Worm (Caenorhabditis elegans) whole organism, late embryonic: ENCODE data around the gene Y45F10B.3.
A peak's percentile ranks its signal among the peaks of the same experiment; 100 is the strongest.

Experiments
- C08G9.2 ChIP-seq: sonication (generic microtip); optimal IDR thresholded peaks from 2 replicates; lab custom pipeline; 2016; ENCODE audit warnings: mild to moderate bottlenecking, missing genetic modification characterization, moderate library complexity, missing compliant biosample characterization
- C38D4.7 ChIP-seq: fragments of 200-800 bp; sonication (Bioruptor generic); optimal IDR thresholded peaks from 2 replicates; lab custom pipeline; 2018; ENCODE audit warnings: mild to moderate bottlenecking, missing genetic modification characterization, moderate library complexity, missing compliant biosample characterization
- F13H6.1 ChIP-seq: sonication (generic microtip); optimal IDR thresholded peaks from 2 replicates; lab custom pipeline; 2016; ENCODE audit warnings: missing genetic modification characterization, missing compliant biosample characterization
- Y22D7AL.16 ChIP-seq: sonication (generic microtip); optimal IDR thresholded peaks from 2 replicates; lab custom pipeline; 2016; ENCODE audit warnings: missing genetic modification characterization, missing compliant biosample characterization
- ceh-14 ChIP-seq: sonication (generic microtip); optimal IDR thresholded peaks from 2 replicates; lab custom pipeline; 2016; ENCODE audit warnings: missing genotype, missing genetic modification characterization, missing compliant biosample characterization
- ceh-19 ChIP-seq: fragments of 200-800 bp; sonication (Bioruptor generic); optimal IDR thresholded peaks from 2 replicates; lab custom pipeline; 2018; ENCODE audit warnings: mild to moderate bottlenecking, missing genetic modification characterization, missing compliant biosample characterization
- ceh-24 ChIP-seq: sonication (generic microtip); optimal IDR thresholded peaks from 2 replicates; lab custom pipeline; 2016; ENCODE audit warnings: mild to moderate bottlenecking, missing genetic modification characterization, missing compliant biosample characterization
- ceh-30 ChIP-seq: fragments of 150-350 bp; optimal IDR thresholded peaks from 2 replicates; lab custom pipeline; 2014; ENCODE audit warnings: missing biosample characterization, missing genetic modification characterization
- ceh-31 ChIP-seq: sonication (generic microtip); optimal IDR thresholded peaks from 2 replicates; lab custom pipeline; 2016; ENCODE audit warnings: missing genetic modification characterization, missing compliant biosample characterization
- ceh-45 ChIP-seq: fragments of 200-800 bp; sonication (Bioruptor generic); IDR thresholded peaks from 2 replicates; pipeline ENCODE4 v1.3.6; 2022; ENCODE audit warnings: missing genetic modification reagents, missing genetic modification characterization, missing compliant biosample characterization
- dmd-4 ChIP-seq: sonication (generic microtip); optimal IDR thresholded peaks from 2 replicates; lab custom pipeline; 2016; ENCODE audit warnings: borderline replicate concordance, missing genetic modification characterization, missing compliant biosample characterization
- elt-2 ChIP-seq: sonication (generic microtip); optimal IDR thresholded peaks from 2 replicates; lab custom pipeline; 2016; ENCODE audit warnings: missing genetic modification reagents, missing genetic modification characterization, missing compliant biosample characterization
- elt-4 ChIP-seq: sonication (generic microtip); optimal IDR thresholded peaks from 2 replicates; lab custom pipeline; 2016; ENCODE audit warnings: missing genetic modification characterization, missing compliant biosample characterization
- ets-4 ChIP-seq: sonication (generic microtip); optimal IDR thresholded peaks from 2 replicates; lab custom pipeline; 2016; ENCODE audit warnings: missing genetic modification characterization, missing compliant biosample characterization
- fax-1 ChIP-seq: sonication (generic microtip); optimal IDR thresholded peaks from 2 replicates; lab custom pipeline; 2016; ENCODE audit warnings: missing genotype, missing genetic modification characterization, missing compliant biosample characterization
- fkh-10 ChIP-seq: fragments of 150-350 bp; optimal IDR thresholded peaks from 2 replicates; lab custom pipeline; 2014; ENCODE audit warnings: missing biosample characterization, missing genetic modification reagents, missing genetic modification characterization
- gmeb-2 ChIP-seq: sonication (generic microtip); optimal IDR thresholded peaks from 2 replicates; lab custom pipeline; 2016; ENCODE audit warnings: missing genetic modification characterization, inconsistent platforms, missing compliant biosample characterization
- hlh-13 ChIP-seq: fragments of 200-800 bp; sonication (Bioruptor generic); optimal IDR thresholded peaks from 2 replicates; lab custom pipeline; 2018; ENCODE audit warnings: mild to moderate bottlenecking, missing genetic modification characterization, missing compliant biosample characterization
- lim-6 ChIP-seq: sonication (generic microtip); optimal IDR thresholded peaks from 2 replicates; lab custom pipeline; 2016; ENCODE audit warnings: missing genetic modification characterization, missing compliant biosample characterization
- lin-11 ChIP-seq: fragments of 200-800 bp; sonication (Bioruptor generic); optimal IDR thresholded peaks from 2 replicates; lab custom pipeline; 2018; ENCODE audit warnings: mild to moderate bottlenecking, missing genetic modification characterization, missing compliant biosample characterization
- madf-2 ChIP-seq: sonication (generic microtip); optimal IDR thresholded peaks from 2 replicates; lab custom pipeline; 2017; ENCODE audit warnings: missing genetic modification characterization, missing compliant biosample characterization
- nfya-1 ChIP-seq: sonication (generic microtip); optimal IDR thresholded peaks from 2 replicates; lab custom pipeline; 2017; ENCODE audit warnings: missing genetic modification characterization, mild to moderate bottlenecking, missing compliant biosample characterization, antibody characterized with exemption, moderate library complexity
- nhr-232 ChIP-seq: sonication (generic microtip); optimal IDR thresholded peaks from 2 replicates; lab custom pipeline; 2016; ENCODE audit warnings: missing genetic modification characterization, missing compliant biosample characterization
- npax-4 ChIP-seq: sonication (generic microtip); optimal IDR thresholded peaks from 2 replicates; lab custom pipeline; 2016; ENCODE audit warnings: missing genetic modification characterization, missing compliant biosample characterization
- odd-2 ChIP-seq: sonication (generic microtip); optimal IDR thresholded peaks from 2 replicates; lab custom pipeline; 2017; ENCODE audit warnings: antibody characterized with exemption, mild to moderate bottlenecking, missing genetic modification characterization, missing compliant biosample characterization
- pqm-1 ChIP-seq: sonication (generic microtip); optimal IDR thresholded peaks from 2 replicates; lab custom pipeline; 2016; ENCODE audit warnings: missing genetic modification characterization, missing compliant biosample characterization
- pros-1 ChIP-seq: fragments of 150-350 bp; optimal IDR thresholded peaks from 2 replicates; lab custom pipeline; 2014; ENCODE audit warnings: missing biosample characterization, missing genetic modification reagents, missing genetic modification characterization
- ref-2 ChIP-seq: sonication (generic microtip); optimal IDR thresholded peaks from 2 replicates; lab custom pipeline; 2016; ENCODE audit warnings: missing genetic modification characterization, missing compliant biosample characterization
- rnt-1 ChIP-seq: sonication (generic microtip); optimal IDR thresholded peaks from 2 replicates; lab custom pipeline; 2016; ENCODE audit warnings: missing genetic modification characterization, missing compliant biosample characterization
- sdc-2 ChIP-seq: sonication (generic microtip); optimal IDR thresholded peaks from 2 replicates; lab custom pipeline; 2016; ENCODE audit warnings: missing genotype, missing genetic modification characterization, missing compliant biosample characterization
- sox-4 ChIP-seq: sonication (generic microtip); optimal IDR thresholded peaks from 2 replicates; lab custom pipeline; 2017; ENCODE audit warnings: mild to moderate bottlenecking, missing genetic modification characterization, inconsistent platforms, missing compliant biosample characterization
- tbx-2 ChIP-seq: sonication (generic microtip); optimal IDR thresholded peaks from 2 replicates; lab custom pipeline; 2016; ENCODE audit warnings: missing genetic modification characterization, missing compliant biosample characterization
- unc-42 ChIP-seq: sonication (generic microtip); optimal IDR thresholded peaks from 2 replicates; lab custom pipeline; 2016; ENCODE audit warnings: missing genotype, missing genetic modification characterization, missing compliant biosample characterization
- unc-86 ChIP-seq: sonication (generic microtip); optimal IDR thresholded peaks from 2 replicates; lab custom pipeline; 2016; ENCODE audit warnings: missing genetic modification characterization, missing compliant biosample characterization
- ztf-16 ChIP-seq: sonication (generic microtip); optimal IDR thresholded peaks from 2 replicates; lab custom pipeline; 2017; ENCODE audit warnings: missing genetic modification characterization, missing compliant biosample characterization

Gene Y45F10B.3

ce11 chrIV:13554350-13554749 lies 39.1 kb upstream of the Y45F10B.3 start:
- TF ChIP-seq unc-42 = peak; percentile 8
- no peak for TF ChIP-seq ceh-19 (GFP tag; lab: Kevin White, UChicago)

DNA sequence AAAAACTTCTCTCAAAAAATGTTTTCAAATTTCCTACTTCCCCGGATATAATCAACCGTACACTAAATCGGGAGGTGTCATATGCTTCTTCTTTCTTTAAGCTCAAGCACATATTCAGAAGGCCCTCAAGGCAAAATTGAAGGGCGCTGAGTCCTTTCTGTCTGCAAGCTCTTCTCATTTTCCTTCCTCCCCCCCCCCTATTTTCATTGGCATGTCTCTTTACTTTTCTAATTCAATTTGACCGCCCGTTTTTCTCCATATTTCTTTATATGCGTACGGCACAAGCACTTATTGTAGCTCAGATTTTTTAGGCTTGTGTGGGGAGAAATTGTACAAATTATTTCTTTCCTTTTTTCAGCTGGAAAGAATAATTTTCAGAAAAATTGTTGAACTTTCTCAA lies 37.9 kb upstream of the Y45F10B.3 start:
- TF ChIP-seq unc-86 (tag; lab: Kevin White, UChicago) (no peak), elt-4 (tag; lab: Kevin White, UChicago) (no peak), unc-42 (peak; percentile 68)

DNA sequence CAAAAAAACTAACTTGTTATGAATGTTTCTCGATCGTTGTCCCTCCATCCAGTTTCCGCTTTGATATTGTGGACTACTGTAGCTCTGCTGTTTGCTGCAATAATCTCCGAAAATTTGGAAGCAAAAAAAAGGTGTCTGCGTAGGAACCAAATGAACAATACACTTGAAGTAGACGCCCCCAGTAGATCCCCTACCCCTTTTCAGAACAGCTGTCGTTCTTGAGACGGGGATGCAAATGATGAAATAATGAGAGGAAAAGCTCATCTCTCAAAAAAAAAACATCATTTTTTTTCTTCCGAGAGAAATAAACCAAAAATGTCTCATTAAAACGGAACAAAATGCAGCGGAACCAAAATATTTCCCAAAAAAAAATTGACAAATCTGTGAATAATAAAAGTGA lies 36.1 kb upstream of the Y45F10B.3 start:
- TF ChIP-seq ceh-45 (no peak), C08G9.2 (no peak), fax-1 (no peak), sdc-2 (tag; lab: Kevin White, UChicago) (no peak), sox-4 (tag; lab: Kevin White, UChicago) (no peak), odd-2 (tag; lab: Kevin White, UChicago) (no peak), nfya-1 (no peak), pqm-1 (tag; lab: Kevin White, UChicago) (no peak), ceh-30 (no peak)

- TF ChIP-seq ztf-16 (tag; lab: Kevin White, UChicago) (no peak), ceh-14 (tag; lab: Kevin White, UChicago) (no peak), hlh-13 (GFP tag; lab: Kevin White, UChicago) (no peak), Y22D7AL.16 (tag; lab: Kevin White, UChicago) (no peak), ets-4 (no peak), nhr-232 (tag; lab: Kevin White, UChicago) (no peak), F13H6.1 (tag; lab: Kevin White, UChicago) (no peak), lim-6 (tag; lab: Kevin White, UChicago) (no peak), C38D4.7 (GFP tag; lab: Kevin White, UChicago) (no peak), tbx-2 (tag; lab: Kevin White, UChicago) (no peak), ceh-45 (no peak), lin-11 (tag; lab: Kevin White, UChicago) (no peak), fkh-10 (no peak), npax-4 (no peak), pros-1 (tag; lab: Kevin White, UChicago) (no peak), madf-2 (tag; lab: Kevin White, UChicago) (no peak), dmd-4 (no peak), ceh-24 (tag; lab: Kevin White, UChicago) (no peak), ref-2 (tag; lab: Kevin White, UChicago) (no peak), gmeb-2 (tag; lab: Kevin White, UChicago) (no peak)
- TF ChIP-seq, all 69 proteins: peak for 0
Measured at ce11 chrIV:13559020-13559419, 34.4 kb upstream of the Y45F10B.3 start.

ce11 chrIV:13561629-13562028 lies 31.8 kb upstream of the Y45F10B.3 start, which contains the start of the genes Y45F10B.13 and qui-1:
Gene Y45F10B.13, minus strand, starts transcription at chrIV:13561729.
Gene qui-1, plus strand, starts transcription at chrIV:13561861.
- no peak for TF ChIP-seq rnt-1 (tag; lab: Kevin White, UChicago)
- TF ChIP-seq tbx-2 (tag; lab: Kevin White, UChicago) = no peak
- no peak for TF ChIP-seq ceh-31 (tag; lab: Kevin White, UChicago)
- TF ChIP-seq elt-2 = no peak
- TF ChIP-seq ceh-45 = no peak

ce11 chrIV:13564284-13564683 lies 29.2 kb upstream of the Y45F10B.3 start:
- TF ChIP-seq ceh-45 = no peak
- peak; percentile 28 for TF ChIP-seq unc-42
